Fruit fly (Drosophila melanogaster) whole organism, embryonic: ENCODE results near the gene PDCD-5.

ENCODE experiments used
- Blimp-1 ChIP-seq: fragments of 200-800 bp; sonication (Bioruptor generic); optimal IDR thresholded peaks from 3 replicates; lab custom pipeline; 2018; ENCODE audit warnings: missing biosample characterization, missing genetic modification characterization, mild to moderate bottlenecking, moderate library complexity, missing genetic modification reagents
- CG10321 ChIP-seq: fragments of 200-800 bp; sonication (Bioruptor generic); IDR thresholded peaks from 2 replicates; pipeline ENCODE4 v1.3.6; 2022; ENCODE audit warnings: missing biosample characterization, missing genetic modification characterization
- CG10565 ChIP-seq: fragments of 200-800 bp; sonication (Bioruptor generic); optimal IDR thresholded peaks from 3 replicates; lab custom pipeline; 2016; ENCODE audit warnings: missing biosample characterization, mild to moderate bottlenecking, missing genetic modification characterization
- CG13624 ChIP-seq: fragments of 200-800 bp; sonication (Bioruptor generic); optimal IDR thresholded peaks from 2 replicates; lab custom pipeline; 2016; ENCODE audit warnings: missing biosample characterization, missing genetic modification characterization
- CG1602 ChIP-seq: fragments of 200-800 bp; sonication (Bioruptor generic); optimal IDR thresholded peaks from 3 replicates; lab custom pipeline; 2016; ENCODE audit warnings: missing biosample characterization, missing genetic modification characterization
- CG17186 ChIP-seq: fragments of 200-800 bp; sonication (Bioruptor generic); optimal IDR thresholded peaks from 3 replicates; lab custom pipeline; 2017; ENCODE audit warnings: missing biosample characterization, missing genetic modification reagents, missing genetic modification characterization
- CG17802 ChIP-seq: fragments of 200-800 bp; sonication (Bioruptor generic); optimal IDR thresholded peaks from 2 replicates; lab custom pipeline; 2018; ENCODE audit warnings: missing biosample characterization, mild to moderate bottlenecking, missing genetic modification characterization, moderate library complexity
- CG17829 ChIP-seq: fragments of 200-800 bp; optimal IDR thresholded peaks from 2 replicates; lab custom pipeline; 2019; ENCODE audit warnings: missing biosample characterization, mild to moderate bottlenecking, missing genetic modification characterization, moderate library complexity
- CG18262 ChIP-seq: fragments of 200-800 bp; optimal IDR thresholded peaks from 3 replicates; lab custom pipeline; 2019; ENCODE audit warnings: missing biosample characterization, mild to moderate bottlenecking, missing genetic modification characterization, moderate library complexity
- CG2712 ChIP-seq: fragments of 200-800 bp; optimal IDR thresholded peaks from 3 replicates; lab custom pipeline; 2019; ENCODE audit warnings: missing biosample characterization, mild to moderate bottlenecking, missing genetic modification characterization, moderate library complexity
- CG31224 ChIP-seq: fragments of 200-800 bp; sonication (Bioruptor generic); IDR thresholded peaks from 2 replicates; pipeline ENCODE4 v1.3.6; 2022; ENCODE audit warnings: missing biosample characterization, missing genetic modification characterization
- CG34224 ChIP-seq: fragments of 200-800 bp; sonication (Bioruptor generic); IDR thresholded peaks from 3 replicates; pipeline ENCODE4 v1.3.6; 2022; ENCODE audit warnings: missing biosample characterization, missing genetic modification characterization; ENCODE audit not compliant: partially characterized antibody
- CG34422 ChIP-seq: fragments of 200-800 bp; sonication (Bioruptor generic); IDR thresholded peaks from 3 replicates; pipeline ENCODE4 v1.3.6; 2022; ENCODE audit warnings: missing biosample characterization, missing genetic modification characterization
- CG4328 ChIP-seq: fragments of 200-800 bp; sonication (Bioruptor generic); optimal IDR thresholded peaks from 3 replicates; lab custom pipeline; 2017; ENCODE audit warnings: missing biosample characterization, missing genetic modification reagents, missing genetic modification characterization
- CG4404 ChIP-seq: fragments of 200-800 bp; sonication (Bioruptor generic); IDR thresholded peaks from 2 replicates; pipeline ENCODE4 v1.3.6; 2022; ENCODE audit warnings: missing biosample characterization, missing genetic modification characterization
- CG4617 ChIP-seq: fragments of 200-800 bp; sonication (Bioruptor generic); optimal IDR thresholded peaks from 3 replicates; lab custom pipeline; 2016; ENCODE audit warnings: missing biosample characterization, missing genetic modification characterization, borderline replicate concordance
- CG9932 ChIP-seq: fragments of 200-800 bp; sonication (Bioruptor generic); IDR thresholded peaks from 2 replicates; pipeline ENCODE4 v1.3.6; 2022; ENCODE audit warnings: missing biosample characterization, missing genetic modification characterization
- CkIIα-i1 ChIP-seq: fragments of 200-800 bp; sonication (Bioruptor generic); IDR thresholded peaks from 2 replicates; pipeline ENCODE4 v1.3.6; 2022; ENCODE audit warnings: missing biosample characterization, missing genetic modification characterization
- CoRest ChIP-seq: fragments of 200-800 bp; sonication (Bioruptor generic); optimal IDR thresholded peaks from 3 replicates; lab custom pipeline; 2018; ENCODE audit warnings: missing biosample characterization, mild to moderate bottlenecking, missing genetic modification characterization, moderate library complexity
- Deaf1 ChIP-seq: fragments of 200-800 bp; optimal IDR thresholded peaks from 3 replicates; lab custom pipeline; 2019; ENCODE audit warnings: missing biosample characterization, mild to moderate bottlenecking, missing genetic modification characterization, moderate library complexity
- Fer1 ChIP-seq: fragments of 200-800 bp; sonication (Bioruptor generic); optimal IDR thresholded peaks from 2 replicates; lab custom pipeline; 2017; ENCODE audit warnings: missing biosample characterization, mild to moderate bottlenecking, missing genetic modification characterization
- GATAe ChIP-seq: fragments of 200-800 bp; sonication (Bioruptor generic); conservative IDR thresholded peaks from 2 replicates; pipeline ENCODE4 v1.3.6; 2022; ENCODE audit warnings: missing biosample characterization, missing genetic modification characterization
- HLH4C ChIP-seq: fragments of 200-800 bp; sonication (Bioruptor generic); IDR thresholded peaks from 3 replicates; pipeline ENCODE4 v1.3.6; 2022; ENCODE audit warnings: missing biosample characterization, missing genetic modification characterization; ENCODE audit not compliant: partially characterized antibody
- HmgD ChIP-seq: fragments of 200-800 bp; sonication (Bioruptor generic); optimal IDR thresholded peaks from 3 replicates; lab custom pipeline; 2016; ENCODE audit warnings: missing biosample characterization, missing genetic modification characterization
- Hr39 ChIP-seq: fragments of >200 bp; optimal IDR thresholded peaks from 2 replicates; lab custom pipeline; 2017
- MBD-R2 ChIP-seq: fragments of 200-800 bp; sonication (Bioruptor generic); IDR thresholded peaks from 2 replicates; pipeline ENCODE4 v1.3.6; 2022; ENCODE audit warnings: missing biosample characterization, missing genetic modification characterization
- MESR4 ChIP-seq: fragments of 200-800 bp; sonication (Bioruptor generic); optimal IDR thresholded peaks from 2 replicates; lab custom pipeline; 2018; ENCODE audit warnings: missing biosample characterization, mild to moderate bottlenecking, missing genetic modification characterization, moderate library complexity
- NC2β ChIP-seq: fragments of 200-800 bp; sonication (Bioruptor generic); optimal IDR thresholded peaks from 2 replicates; lab custom pipeline; 2016; ENCODE audit warnings: missing biosample characterization, missing genetic modification characterization
- Oli ChIP-seq: fragments of 200-800 bp; sonication (Bioruptor generic); optimal IDR thresholded peaks from 2 replicates; lab custom pipeline; 2018; ENCODE audit warnings: missing biosample characterization, mild to moderate bottlenecking, missing genetic modification characterization, moderate library complexity
- Opbp ChIP-seq: fragments of 200-800 bp; sonication (Bioruptor generic); IDR thresholded peaks from 3 replicates; pipeline ENCODE4 v1.3.6; 2022; ENCODE audit warnings: missing biosample characterization, missing genetic modification characterization; ENCODE audit not compliant: partially characterized antibody
- Optix ChIP-seq: fragments of 200-800 bp; sonication (Bioruptor generic); IDR thresholded peaks from 3 replicates; pipeline ENCODE4 v1.3.6; 2022; ENCODE audit warnings: missing biosample characterization, missing genetic modification characterization
- ap ChIP-seq: fragments of 200-800 bp; sonication (Bioruptor generic); IDR thresholded peaks from 2 replicates; pipeline ENCODE4 v1.3.6; 2022; ENCODE audit warnings: missing biosample characterization, missing genetic modification characterization
- bsh ChIP-seq, 2 experiments: fragments of 200-800 bp; sonication (Bioruptor generic); optimal IDR thresholded peaks; 2 replicates each; lab custom pipeline; 2017 to 2018; ENCODE audit warnings: mild to moderate bottlenecking in 2 of 2, missing biosample characterization in 2 of 2, missing genetic modification characterization in 2 of 2, moderate library complexity in 1 of 2
- da ChIP-seq: fragments of 200-800 bp; sonication (Bioruptor generic); optimal IDR thresholded peaks from 2 replicates; lab custom pipeline; 2016; ENCODE audit warnings: missing biosample characterization, missing genetic modification characterization
- fd96Cb ChIP-seq: fragments of 200-800 bp; sonication (Bioruptor generic); optimal IDR thresholded peaks from 2 replicates; lab custom pipeline; 2018; ENCODE audit warnings: missing biosample characterization, mild to moderate bottlenecking, missing genetic modification characterization, moderate library complexity
- gfzf ChIP-seq: fragments of 200-800 bp; sonication (Bioruptor generic); optimal IDR thresholded peaks from 2 replicates; lab custom pipeline; 2016; ENCODE audit warnings: missing biosample characterization, mild to moderate bottlenecking, missing genetic modification characterization, moderate library complexity
- hb ChIP-seq: fragments of 200-800 bp; sonication (Bioruptor generic); IDR thresholded peaks from 3 replicates; pipeline ENCODE4 v1.3.6; 2022; ENCODE audit warnings: missing biosample characterization, missing genetic modification characterization; ENCODE audit not compliant: partially characterized antibody
- odd ChIP-seq: fragments of 200-800 bp; sonication (Bioruptor generic); optimal IDR thresholded peaks from 2 replicates; lab custom pipeline; 2017; ENCODE audit warnings: missing biosample characterization, mild to moderate bottlenecking, missing genetic modification characterization
- pan ChIP-seq, 4 experiments: fragments of >200 bp in 3 of 4; fragments of 200-800 bp in 1 of 4; sonication (Bioruptor generic) in 1 of 4; optimal IDR thresholded peaks in 3 of 4; IDR thresholded peaks in 1 of 4; 2 replicates each; pipeline versions ENCODE4 v1.3.6 to Lab custom; 2017 to 2022; ENCODE audit warnings: missing biosample characterization in 2 of 4, missing genetic modification characterization in 2 of 4, mixed read lengths in 1 of 4
- pho ChIP-seq: fragments of 200-800 bp; sonication (Bioruptor generic); optimal IDR thresholded peaks from 2 replicates; lab custom pipeline; 2016; ENCODE audit warnings: missing biosample characterization, missing genetic modification characterization
- prd ChIP-seq, 3 experiments: fragments of >200 bp in 2 of 3; fragments of 200-800 bp in 1 of 3; sonication (Bioruptor generic) in 1 of 3; optimal IDR thresholded peaks in 2 of 3; IDR thresholded peaks in 1 of 3; 2 replicates in 2 of 3; 3 replicates in 1 of 3; pipeline versions ENCODE4 v1.3.6 to Lab custom; 2017 to 2022; ENCODE audit warnings: missing biosample characterization in 1 of 3, missing genetic modification characterization in 1 of 3
- pros ChIP-seq: fragments of 200-800 bp; sonication (Bioruptor generic); optimal IDR thresholded peaks from 3 replicates; lab custom pipeline; 2019; ENCODE audit warnings: missing biosample characterization, mild to moderate bottlenecking, missing genetic modification characterization, moderate library complexity
- repo ChIP-seq: fragments of 200-800 bp; sonication (Bioruptor generic); optimal IDR thresholded peaks from 2 replicates; lab custom pipeline; 2016; ENCODE audit warnings: missing biosample characterization, missing genetic modification characterization
- rib ChIP-seq: fragments of 200-800 bp; sonication (Bioruptor generic); IDR thresholded peaks from 2 replicates; pipeline ENCODE4 v1.3.6; 2022; ENCODE audit warnings: missing biosample characterization, missing genetic modification characterization
- sima ChIP-seq: fragments of 200-800 bp; sonication (Bioruptor generic); optimal IDR thresholded peaks from 2 replicates; lab custom pipeline; 2016; ENCODE audit warnings: missing biosample characterization, missing genetic modification characterization
- wdn ChIP-seq: fragments of 200-800 bp; sonication (Bioruptor generic); IDR thresholded peaks from 2 replicates; pipeline ENCODE4 v1.3.6; 2022; ENCODE audit warnings: missing biosample characterization, missing genetic modification characterization
- z ChIP-seq: fragments of 200-800 bp; sonication (Bioruptor generic); IDR thresholded peaks from 3 replicates; pipeline ENCODE4 v1.3.6; 2022; ENCODE audit warnings: missing biosample characterization, missing genetic modification characterization

Gene PDCD-5

dm6 chr3L:16211156-16211935 is 20.5 kb downstream of the PDCD-5 start (continued):
- TF ChIP-seq MESR4 (GFP tag; lab: Kevin White, UChicago) (no peak), CG31224 (GFP tag; lab: Robert Waterston, UW) (no peak), Oli (peak; percentile 48), da (no peak), CG10321 (GFP tag; lab: Robert Waterston, UW) (peak; percentile 82), Opbp (GFP tag; lab: Robert Waterston, UW) (0 out of 3 replicates have a peak, but pooled peaks have one; percentile 9), Fer1 (GFP tag; lab: Kevin White, UChicago) (no peak), pros (GFP tag; lab: Kevin White, UChicago) (no peak), gfzf (GFP tag; lab: Kevin White, UChicago) (no peak), hb (GFP tag; lab: Robert Waterston, UW) (no peak), MBD-R2 (GFP tag; lab: Robert Waterston, UW) (0 out of 2 replicates have a peak, but pooled peaks have one; percentile 6), CoRest (tag; lab: Kevin White, UChicago) (peak; percentile 31), CG18262 (tag; lab: Kevin White, UChicago) (peak; percentile 39), ap (no peak), HmgD (GFP tag; lab: Kevin White, UChicago) (no peak), CG2712 (tag; lab: Kevin White, UChicago) (peak; percentile 2), wdn (GFP tag; lab: Robert Waterston, UW) (no peak), CG4328 (GFP tag; lab: Kevin White, UChicago) (no peak), repo (no peak), bsh (GFP tag; optimal IDR thresholded peaks at IDR 0.05; lab: Kevin White, UChicago) (peak; percentile 3 to 72), Optix (GFP tag; lab: Robert Waterston, UW) (0 out of 3 replicates have a peak, but pooled peaks have one; percentile 7), pan (optimal IDR thresholded peaks at IDR 0.05; lab: Kevin White, UChicago) (no peak), pan (GFP tag; optimal IDR thresholded peaks at IDR 0.05 in 1 of 2, IDR thresholded peaks at IDR 0.05 in 1 of 2) (no peak), CG4617 (GFP tag; lab: Kevin White, UChicago) (no peak), fd96Cb (peak; percentile 23), CG1602 (GFP tag; lab: Kevin White, UChicago) (no peak), GATAe (no peak), z (GFP tag; lab: Robert Waterston, UW) (no peak), CG10565 (no peak), Blimp-1 (GFP tag; lab: Kevin White, UChicago) (peak; percentile 15), odd (GFP tag; lab: Kevin White, UChicago) (no peak), HLH4C (GFP tag; lab: Robert Waterston, UW) (no peak), CG17802 (tag; lab: Kevin White, UChicago) (no peak), CkIIα-i1 (GFP tag; lab: Robert Waterston, UW) (no peak), CG4404 (GFP tag; lab: Robert Waterston, UW) (no peak), sima (GFP tag; lab: Kevin White, UChicago) (no peak), Hr39 (no peak), CG9932 (GFP tag; lab: Robert Waterston, UW) (no peak), Deaf1 (tag; lab: Kevin White, UChicago) (peak; percentile 10), NC2β (GFP tag; lab: Kevin White, UChicago) (no peak), CG17186 (GFP tag; lab: Kevin White, UChicago) (no peak), CG34224 (GFP tag; lab: Robert Waterston, UW) (no peak), CG34422 (GFP tag; lab: Robert Waterston, UW) (no peak), CG13624 (GFP tag; lab: Kevin White, UChicago) (no peak), CG17829 (no peak), pho (GFP tag; lab: Kevin White, UChicago) (no peak), rib (GFP tag; lab: Robert Waterston, UW) (no peak), prd (optimal IDR thresholded peaks at IDR 0.05; lab: Kevin White, UChicago) (no peak), prd (GFP tag; IDR thresholded peaks at IDR 0.05; lab: Robert Waterston, UW) (0 out of 3 replicates have a peak, but pooled peaks have one; percentile 15)
